Fruit fly (Drosophila melanogaster): ENCODE results near the gene trc.

The trc gene

DNA sequence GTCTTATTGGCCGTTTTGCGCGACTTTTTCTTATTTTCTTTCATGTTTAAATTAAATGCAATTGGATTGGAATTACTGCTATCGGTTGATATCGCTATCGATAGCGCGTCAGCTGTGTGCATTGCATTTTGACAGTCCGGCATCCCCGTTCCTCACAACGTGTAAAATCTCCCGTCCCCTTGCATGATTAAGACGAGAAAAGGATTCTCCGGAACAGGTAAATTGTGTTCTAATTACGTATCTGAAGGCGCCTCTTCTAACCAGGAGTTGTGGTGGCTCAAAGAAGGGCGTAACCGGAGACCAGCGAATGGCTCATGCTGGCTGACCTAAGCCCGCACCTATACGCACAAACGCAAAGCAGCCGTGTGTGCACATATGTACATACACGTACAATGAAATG, 27.0 kb downstream of the trc start, which contains the start of the genes CG14104 and Kap-alpha1:
CG14104 (minus strand) TSS at position 97 of the 400 bp plus-strand sequence.
Kap-alpha1 (plus strand) TSS at position 130 of the 400 bp plus-strand sequence.
- TF ChIP-seq dmrt11E (tag; optimal IDR thresholded peaks at IDR 0.05) (no peak), CG7987 (GFP tag; optimal IDR thresholded peaks at IDR 0.05) (no peak), bbx (GFP tag; IDR thresholded peaks at IDR 0.05; ENCODE audit: partially characterized antibody) (peak; percentile 77), CG8388 (GFP tag; optimal IDR thresholded peaks at IDR 0.05) (no peak), HLHmδ (GFP tag; optimal IDR thresholded peaks at IDR 0.05) (no peak), gt (GFP tag; IDR thresholded peaks at IDR 0.05) (no peak), CG6791 (GFP tag; IDR thresholded peaks at IDR 0.05; ENCODE audit: partially characterized antibody) (peak; percentile 73), crp (GFP tag; optimal IDR thresholded peaks at IDR 0.05) (peak in 1 of 2 experiments; percentile 86), rib (GFP tag; IDR thresholded peaks at IDR 0.05) (no peak), CG13287 (GFP tag; IDR thresholded peaks at IDR 0.05; ENCODE audit: partially characterized antibody) (peak; percentile 79), nerfin-2 (GFP tag; IDR thresholded peaks at IDR 0.05; ENCODE audit: partially characterized antibody) (peak; percentile 50; the same call in 1 of the 2 replicates), Spps (tag; optimal IDR thresholded peaks at IDR 0.05) (no peak), chinmo (GFP tag; IDR thresholded peaks at IDR 0.05; ENCODE audit: partially characterized antibody) (peak; percentile 88), Ada2b (GFP tag; IDR thresholded peaks at IDR 0.05) (no peak), ase (GFP tag; IDR thresholded peaks at IDR 0.05) (no peak), Sry-β (GFP tag; optimal IDR thresholded peaks at IDR 0.05) (no peak), abd-A (tag; optimal IDR thresholded peaks at IDR 0.05) (no peak), CoRest (tag; optimal IDR thresholded peaks at IDR 0.05) (no peak), CG18262 (tag; optimal IDR thresholded peaks at IDR 0.05) (no peak), pho (GFP tag; optimal IDR thresholded peaks at IDR 0.05) (no peak), CG2129 (GFP tag; IDR thresholded peaks at IDR 0.05; ENCODE audit: partially characterized antibody) (peak; percentile 21; the same call in 1 of the 2 replicates), CG15073 (GFP tag; optimal IDR thresholded peaks at IDR 0.05) (no peak), CG34422 (GFP tag; IDR thresholded peaks at IDR 0.05) (peak; percentile 45; the same call in 1 of the 3 replicates), MESR4 (GFP tag; optimal IDR thresholded peaks at IDR 0.05) (peak; percentile 96), CG16813 (GFP tag; IDR thresholded peaks at IDR 0.05; ENCODE audit: partially characterized antibody) (peak; percentile 63), CG30020 (tag; optimal IDR thresholded peaks at IDR 0.05) (peak; percentile 40), bowl (GFP tag; IDR thresholded peaks at IDR 0.05) (no peak), Atf-2 (GFP tag; optimal IDR thresholded peaks at IDR 0.05) (no peak), org-1 (GFP tag; optimal IDR thresholded peaks at IDR 0.05) (no peak), dm (GFP tag; optimal IDR thresholded peaks at IDR 0.05) (peak; percentile 85), CG17829 (tag; optimal IDR thresholded peaks at IDR 0.05) (peak; percentile 10), CG12659 (GFP tag; optimal IDR thresholded peaks at IDR 0.05) (peak; percentile 42), tna (GFP tag; IDR thresholded peaks at IDR 0.05; ENCODE audit: partially characterized antibody) (peak; percentile 43; the same call in 1 of the 2 replicates), CG15601 (tag; optimal IDR thresholded peaks at IDR 0.05) (no peak), Sin3A (optimal IDR thresholded peaks at IDR 0.05) (peak; percentile 20), Nf-YA (GFP tag; IDR thresholded peaks at IDR 0.05) (no peak), maf-S (GFP tag; optimal IDR thresholded peaks at IDR 0.05) (no peak), mirr (GFP tag; optimal IDR thresholded peaks at IDR 0.05) (no peak), Ets97D (GFP tag; optimal IDR thresholded peaks at IDR 0.05) (no peak), CG7556 (GFP tag; optimal IDR thresholded peaks at IDR 0.05) (no peak), grau (tag; optimal IDR thresholded peaks at IDR 0.05) (no peak), Hr78 (GFP tag; optimal IDR thresholded peaks at IDR 0.05) (no peak), CG10267 (tag; optimal IDR thresholded peaks at IDR 0.05) (no peak), pzg (GFP tag; optimal IDR thresholded peaks at IDR 0.05) (peak; percentile 55), CG8924 (tag; optimal IDR thresholded peaks at IDR 0.05) (no peak), Elba2 (GFP tag; optimal IDR thresholded peaks at IDR 0.05) (peak; percentile 100), CG9727 (GFP tag; optimal IDR thresholded peaks at IDR 0.05) (no peak), Asciz (GFP tag; optimal IDR thresholded peaks at IDR 0.05) (no peak), pnt (GFP tag; optimal IDR thresholded peaks at IDR 0.05) (no peak), Max (GFP tag; optimal IDR thresholded peaks at IDR 0.05) (peak; percentile 21)
